Fruit fly (Drosophila melanogaster) whole organism, prepupa: ENCODE results near the gene Hpf1.

Experiments used
- CG15336 ChIP-seq: fragments of 200-800 bp; sonication (Bioruptor generic); IDR thresholded peaks from 2 replicates; pipeline ENCODE4 v1.3.6; 2022; ENCODE audit warnings: missing biosample characterization, missing genetic modification characterization
- CG1621 ChIP-seq: fragments of 200-800 bp; sonication (Bioruptor generic); optimal IDR thresholded peaks from 3 replicates; lab custom pipeline; 2018; ENCODE audit warnings: missing biosample characterization, mild to moderate bottlenecking, missing genetic modification characterization
- CG3032 ChIP-seq: fragments of 200-800 bp; optimal IDR thresholded peaks from 2 replicates; lab custom pipeline; 2019; ENCODE audit warnings: missing biosample characterization, mild to moderate bottlenecking, missing genetic modification characterization, moderate library complexity
- CG4318 ChIP-seq: fragments of 200-800 bp; sonication (Bioruptor generic); optimal IDR thresholded peaks from 3 replicates; lab custom pipeline; 2017; ENCODE audit warnings: missing biosample characterization, mild to moderate bottlenecking, missing genetic modification characterization
- Sox15 ChIP-seq: fragments of 200-800 bp; sonication (Bioruptor generic); optimal IDR thresholded peaks from 3 replicates; lab custom pipeline; 2016; ENCODE audit warnings: missing biosample characterization, missing genetic modification characterization
- dsx ChIP-seq: fragments of 200-800 bp; optimal IDR thresholded peaks from 3 replicates; lab custom pipeline; 2019; ENCODE audit warnings: missing biosample characterization, mild to moderate bottlenecking, missing genetic modification characterization, moderate library complexity; ENCODE audit not compliant: poor library complexity, severe bottlenecking
- pdm3 ChIP-seq: fragments of 200-800 bp; sonication (Bioruptor generic); optimal IDR thresholded peaks from 3 replicates; lab custom pipeline; 2016; ENCODE audit warnings: missing biosample characterization, missing genetic modification characterization
- salr ChIP-seq, 2 experiments: fragments of 200-800 bp; sonication (Bioruptor generic); optimal IDR thresholded peaks; 3 replicates each; lab custom pipeline; 2016 to 2018; ENCODE audit warnings: missing biosample characterization in 2 of 2, missing genetic modification characterization in 2 of 2, mild to moderate bottlenecking in 1 of 2
- vri ChIP-seq: fragments of 200-800 bp; sonication (Bioruptor generic); optimal IDR thresholded peaks from 3 replicates; lab custom pipeline; 2016; ENCODE audit warnings: missing biosample characterization, mild to moderate bottlenecking, missing genetic modification characterization

DNA sequence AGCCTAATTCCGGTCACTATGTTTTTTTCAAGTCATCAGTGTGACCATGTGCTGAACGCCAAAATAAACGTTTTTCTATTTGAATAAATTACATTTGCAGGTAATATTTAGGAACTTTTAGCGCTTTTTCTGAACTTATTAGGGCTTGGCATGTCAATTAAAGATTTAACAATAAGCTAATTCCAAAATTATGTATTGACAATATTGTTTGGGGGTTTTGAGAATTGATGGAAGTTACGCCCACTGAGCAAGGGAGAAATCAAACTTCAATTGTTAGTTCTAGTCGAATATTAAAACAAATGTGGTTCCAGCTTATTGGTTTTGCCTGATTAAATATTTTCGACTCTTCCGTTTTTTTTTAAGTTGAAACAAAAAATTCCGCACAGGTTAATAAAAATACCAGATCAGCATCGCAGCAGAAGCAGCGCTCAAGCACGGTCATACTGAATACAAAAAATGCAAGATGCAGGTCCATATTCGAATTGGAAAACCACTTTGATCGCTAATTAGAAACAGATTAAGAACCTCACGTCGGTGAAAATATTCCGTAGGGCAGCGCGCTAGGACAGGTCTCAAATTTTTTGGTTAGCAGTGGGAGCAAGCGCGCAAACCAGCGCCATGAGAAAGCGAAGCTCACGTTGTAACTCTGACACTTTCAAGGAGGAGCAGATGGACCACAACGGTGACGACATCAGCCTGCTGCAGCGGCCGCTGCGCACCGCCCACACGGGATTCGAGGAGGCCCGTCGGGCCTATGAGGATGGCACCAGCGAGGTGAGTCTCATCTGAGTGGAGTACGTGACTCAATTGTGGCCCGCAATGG is 2.8 kb downstream of the Hpf1 start, which contains the start of the genes PSMG1 and CG10979:
- TF ChIP-seq CG1621 (no peak), Sox15 (GFP tag; lab: Kevin White, UChicago) (no peak), salr (GFP tag; optimal IDR thresholded peaks at IDR 0.05; lab: Kevin White, UChicago) (no peak), pdm3 (no peak), CG4318 (no peak), CG15336 (GFP tag; lab: Robert Waterston, UW) (no peak), dsx (no peak), vri (GFP tag; lab: Kevin White, UChicago) (no peak), CG3032 (no peak)
